Worm (Caenorhabditis elegans) whole organism, young adult: ENCODE data around the gene pat-9.

ENCODE experiments used
- B0261.1 ChIP-seq: sonication (generic microtip); optimal IDR thresholded peaks from 2 replicates; lab custom pipeline; 2016; ENCODE audit warnings: mild to moderate bottlenecking, missing genetic modification characterization, moderate library complexity, missing compliant biosample characterization
- B0336.3 ChIP-seq: fragments of 200-800 bp; sonication (Bioruptor generic); IDR thresholded peaks from 2 replicates; pipeline ENCODE4 v1.3.6; 2022; ENCODE audit warnings: missing genetic modification characterization, missing compliant biosample characterization
- D2030.7 ChIP-seq: fragments of 200-800 bp; sonication (Bioruptor generic); IDR thresholded peaks from 2 replicates; pipeline ENCODE4 v1.3.6; 2022; ENCODE audit warnings: missing genetic modification reagents, missing genetic modification characterization, missing compliant biosample characterization
- F23B12.7 ChIP-seq: sonication (generic microtip); optimal IDR thresholded peaks from 2 replicates; lab custom pipeline; 2017; ENCODE audit warnings: missing genetic modification characterization, mild to moderate bottlenecking, missing compliant biosample characterization, antibody characterized with exemption, moderate library complexity; ENCODE audit not compliant: insufficient read depth
- K12H6.12 ChIP-seq: fragments of 200-800 bp; sonication (Bioruptor generic); optimal IDR thresholded peaks from 2 replicates; lab custom pipeline; 2018; ENCODE audit warnings: mild to moderate bottlenecking, missing genetic modification characterization, missing compliant biosample characterization
- T07F8.4 ChIP-seq: sonication (generic microtip); optimal IDR thresholded peaks from 2 replicates; lab custom pipeline; 2016; ENCODE audit warnings: mild to moderate bottlenecking, missing genetic modification characterization, moderate library complexity, missing compliant biosample characterization
- Y56A3A.18 ChIP-seq: fragments of 200-800 bp; sonication (Bioruptor generic); IDR thresholded peaks from 2 replicates; pipeline ENCODE4 v1.3.6; 2022; ENCODE audit warnings: missing genetic modification reagents, missing genetic modification characterization, missing compliant biosample characterization
- Y67H2A.10 ChIP-seq: fragments of 200-800 bp; sonication (Bioruptor generic); conservative IDR thresholded peaks from 2 replicates; pipeline ENCODE4 v1.3.6; 2022; ENCODE audit warnings: missing genetic modification reagents, missing genetic modification characterization, missing compliant biosample characterization
- ZK185.1 ChIP-seq: sonication (generic microtip); optimal IDR thresholded peaks from 2 replicates; lab custom pipeline; 2016; ENCODE audit warnings: mild to moderate bottlenecking, missing genetic modification characterization, missing compliant biosample characterization; ENCODE audit not compliant: poor library complexity, severe bottlenecking
- athp-1 ChIP-seq: sonication (generic microtip); optimal IDR thresholded peaks from 2 replicates; lab custom pipeline; 2017; ENCODE audit warnings: mild to moderate bottlenecking, missing genetic modification characterization, missing compliant biosample characterization
- bed-1 ChIP-seq: fragments of 200-800 bp; sonication (Bioruptor generic); IDR thresholded peaks from 2 replicates; pipeline ENCODE4 v1.3.6; 2022; ENCODE audit warnings: missing genetic modification reagents, missing genetic modification characterization, missing compliant biosample characterization
- die-1 ChIP-seq: sonication (generic microtip); optimal IDR thresholded peaks from 2 replicates; lab custom pipeline; 2016; ENCODE audit warnings: missing genotype, mild to moderate bottlenecking, missing genetic modification characterization, missing compliant biosample characterization
- dpl-1 ChIP-seq: fragments of 150-350 bp; optimal IDR thresholded peaks from 2 replicates; lab custom pipeline; 2014; ENCODE audit warnings: missing biosample characterization, missing genetic modification reagents, missing genetic modification characterization
- him-1 ChIP-seq: sonication (generic microtip); optimal IDR thresholded peaks from 2 replicates; lab custom pipeline; 2016; ENCODE audit warnings: missing genotype, missing genetic modification reagents, missing genetic modification characterization, missing compliant biosample characterization
- hmg-1.2 ChIP-seq: fragments of 200-800 bp; sonication (Bioruptor generic); IDR thresholded peaks from 2 replicates; pipeline ENCODE4 v1.3.6; 2022; ENCODE audit warnings: missing genetic modification reagents, missing genetic modification characterization, missing compliant biosample characterization
- hsf-1 ChIP-seq: fragments of 200-800 bp; sonication (Bioruptor generic); IDR thresholded peaks from 2 replicates; pipeline ENCODE4 v1.3.6; 2022; ENCODE audit warnings: missing genetic modification reagents, missing genetic modification characterization, missing compliant biosample characterization
- lin-26 ChIP-seq: fragments of 200-800 bp; sonication (Bioruptor generic); IDR thresholded peaks from 2 replicates; pipeline ENCODE4 v1.3.6; 2022; ENCODE audit warnings: missing genetic modification reagents, missing genetic modification characterization, missing compliant biosample characterization
- lin-35 ChIP-seq, 3 experiments: fragments of 150-350 bp in 2 of 3; sonication (generic microtip) in 1 of 3; optimal IDR thresholded peaks; 2 replicates each; lab custom pipeline; 2014 to 2018; ENCODE audit warnings: missing biosample characterization in 3 of 3, missing genetic modification characterization in 3 of 3, missing genetic modification reagents in 3 of 3
- lin-40 ChIP-seq: sonication (generic microtip); optimal IDR thresholded peaks from 2 replicates; lab custom pipeline; 2016; ENCODE audit warnings: missing genetic modification characterization, mild to moderate bottlenecking, missing compliant biosample characterization, missing genotype, missing genetic modification reagents
- madf-10 ChIP-seq: sonication (generic microtip); optimal IDR thresholded peaks from 2 replicates; lab custom pipeline; 2016; ENCODE audit warnings: mild to moderate bottlenecking, missing genetic modification characterization, missing compliant biosample characterization
- mes-4 ChIP-seq: sonication (generic microtip); optimal IDR thresholded peaks from 2 replicates; lab custom pipeline; 2016; ENCODE audit warnings: missing genotype, missing genetic modification characterization, missing compliant biosample characterization
- nfyb-1 ChIP-seq: fragments of 200-800 bp; sonication (Bioruptor generic); IDR thresholded peaks from 2 replicates; pipeline ENCODE4 v1.3.6; 2022; ENCODE audit warnings: missing genetic modification reagents, missing genetic modification characterization, missing compliant biosample characterization
- nhr-80 ChIP-seq: sonication (generic microtip); optimal IDR thresholded peaks from 2 replicates; lab custom pipeline; 2016; ENCODE audit warnings: missing genetic modification characterization, missing compliant biosample characterization
- nhr-90 ChIP-seq: sonication (generic microtip); optimal IDR thresholded peaks from 2 replicates; lab custom pipeline; 2016; ENCODE audit warnings: missing genotype, mild to moderate bottlenecking, missing genetic modification characterization, missing compliant biosample characterization
- rcor-1 ChIP-seq: fragments of 200-800 bp; sonication (Bioruptor generic); IDR thresholded peaks from 2 replicates; pipeline ENCODE4 v1.3.6; 2022; ENCODE audit warnings: missing genetic modification reagents, missing genetic modification characterization, missing compliant biosample characterization
- rec-8 ChIP-seq, 2 experiments: sonication (generic microtip); optimal IDR thresholded peaks; 2 replicates each; lab custom pipeline; 2016; ENCODE audit warnings: mild to moderate bottlenecking in 2 of 2, missing genetic modification characterization in 2 of 2, missing genetic modification reagents in 2 of 2, missing genotype in 2 of 2, missing biosample characterization in 1 of 2, missing compliant biosample characterization in 1 of 2, moderate library complexity in 1 of 2
- rpc-1 ChIP-seq, 2 experiments: fragments of 150-350 bp in 1 of 2; sonication (generic microtip) in 1 of 2; optimal IDR thresholded peaks; 2 replicates each; lab custom pipeline; 2014 to 2018; ENCODE audit warnings: missing biosample characterization in 1 of 2, missing genetic modification characterization in 1 of 2, missing genetic modification reagents in 1 of 2, missing genotype in 1 of 2
- snpc-1.1 ChIP-seq: sonication (generic microtip); optimal IDR thresholded peaks from 2 replicates; lab custom pipeline; 2017; ENCODE audit warnings: missing genetic modification characterization, mild to moderate bottlenecking, missing compliant biosample characterization, antibody characterized with exemption, moderate library complexity, missing genotype, missing genetic modification reagents; ENCODE audit not compliant: insufficient read depth
- snpc-3.4 ChIP-seq: sonication (generic microtip); optimal IDR thresholded peaks from 2 replicates; lab custom pipeline; 2017; ENCODE audit warnings: missing genetic modification characterization, mild to moderate bottlenecking, missing compliant biosample characterization, antibody characterized with exemption, moderate library complexity, missing genotype, missing genetic modification reagents
- snpc-4 ChIP-seq, 5 experiments: fragments of 150-350 bp in 1 of 5; sonication (generic microtip) in 4 of 5; optimal IDR thresholded peaks; 2 replicates each; lab custom pipeline; 2014 to 2018; ENCODE audit warnings: missing genetic modification characterization in 5 of 5, missing biosample characterization in 3 of 5, antibody characterized with exemption in 2 of 5, mild to moderate bottlenecking in 2 of 5, missing compliant biosample characterization in 2 of 5, missing genotype in 2 of 5, moderate library complexity in 2 of 5, missing genetic modification reagents in 1 of 5
- somi-1 ChIP-seq: fragments of 200-800 bp; sonication (Bioruptor generic); optimal IDR thresholded peaks from 2 replicates; lab custom pipeline; 2018; ENCODE audit warnings: mild to moderate bottlenecking, missing genetic modification characterization, missing compliant biosample characterization
- sptf-2 ChIP-seq: fragments of 200-800 bp; sonication (Bioruptor generic); optimal IDR thresholded peaks from 2 replicates; lab custom pipeline; 2018; ENCODE audit warnings: mild to moderate bottlenecking, missing genetic modification characterization, missing compliant biosample characterization
- tbp1 ChIP-seq: fragments of 200-800 bp; sonication (Bioruptor generic); optimal IDR thresholded peaks from 2 replicates; lab custom pipeline; 2018; ENCODE audit warnings: mild to moderate bottlenecking, missing genetic modification characterization, missing compliant biosample characterization
- ztf-18 ChIP-seq: sonication (generic microtip); optimal IDR thresholded peaks from 2 replicates; lab custom pipeline; 2016; ENCODE audit warnings: missing genotype, mild to moderate bottlenecking, missing genetic modification characterization, missing compliant biosample characterization
- ztf-25 ChIP-seq: fragments of 200-800 bp; sonication (Bioruptor generic); IDR thresholded peaks from 2 replicates; pipeline ENCODE4 v1.3.6; 2022; ENCODE audit warnings: missing genetic modification reagents, missing genetic modification characterization, missing compliant biosample characterization
- ztf-6 ChIP-seq: fragments of 200-800 bp; sonication (Bioruptor generic); IDR thresholded peaks from 2 replicates; pipeline ENCODE4 v1.3.6; 2022; ENCODE audit warnings: missing genetic modification reagents, missing genetic modification characterization, missing compliant biosample characterization

The pat-9 gene

DNA sequence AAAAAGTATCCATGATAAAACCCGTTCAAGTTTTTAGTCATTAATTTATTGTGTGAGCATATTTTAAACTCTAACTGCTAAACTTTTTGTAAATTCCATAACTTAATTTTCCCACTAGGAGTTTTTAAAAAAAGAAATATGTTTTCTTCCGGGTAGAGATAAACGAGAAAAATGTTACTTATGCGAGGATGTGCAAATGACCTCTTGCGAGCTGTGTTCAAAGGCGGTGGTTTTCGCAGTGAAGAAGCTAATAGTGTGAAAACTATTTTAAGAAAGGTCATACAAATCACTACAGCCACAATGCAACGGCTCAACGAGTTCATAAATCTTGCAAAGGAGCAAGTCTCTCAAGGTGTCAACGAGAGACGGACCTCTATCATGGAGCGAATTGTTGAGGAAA, 35.7 kb upstream of the pat-9 start, which contains the start of gene K05G3.1:
K05G3.1 (plus strand) TSS at position 301 of the 400 bp plus-strand sequence.
- TF ChIP-seq ztf-6 (GFP tag; lab: Robert Waterston, UW) (no peak), somi-1 (GFP tag; lab: Kevin White, UChicago) (no peak), B0336.3 (GFP tag; lab: Robert Waterston, UW) (no peak), K12H6.12 (tag; lab: Kevin White, UChicago) (no peak), athp-1 (tag; lab: Kevin White, UChicago) (no peak), T07F8.4 (tag; lab: Kevin White, UChicago) (no peak)

- peak; percentile 38 for TF ChIP-seq F23B12.7 (tag; lab: Kevin White, UChicago)
- TF ChIP-seq lin-35 (GFP tag; optimal IDR thresholded peaks at IDR 0.05; lab: Kevin White, UChicago), result no peak
- TF ChIP-seq hmg-1.2 (GFP tag; lab: Robert Waterston, UW), result peak; percentile 55
- TF ChIP-seq bed-1, result no peak
- TF ChIP-seq rcor-1 (GFP tag; lab: Robert Waterston, UW), result peak; percentile 30; the same call in 1 of the 2 replicates
- peak; percentile 33 for TF ChIP-seq snpc-1.1 (tag; lab: Kevin White, UChicago)
- no peak for TF ChIP-seq sptf-2 (GFP tag; lab: Kevin White, UChicago)
- peak; percentile 42 for TF ChIP-seq nhr-90
- peak; percentile 6 for TF ChIP-seq mes-4 (tag; lab: Kevin White, UChicago)
- TF ChIP-seq ztf-25 (GFP tag; lab: Robert Waterston, UW), result 0 out of 2 replicates have a peak, but pooled peaks have one; percentile 38
- TF ChIP-seq tbp1, result peak; percentile 92
- TF ChIP-seq dpl-1, result peak; percentile 5
- TF ChIP-seq ztf-18, result peak; percentile 45
- TF ChIP-seq rpc-1 (optimal IDR thresholded peaks at IDR 0.05; lab: Kevin White, UChicago), result peak; percentile 83
- peak; percentile 92 for TF ChIP-seq rpc-1 (tag; optimal IDR thresholded peaks at IDR 0.05; lab: Kevin White, UChicago)
- peak; percentile 85 for TF ChIP-seq snpc-3.4 (tag; lab: Kevin White, UChicago)
- TF ChIP-seq lin-40 (tag; lab: Kevin White, UChicago), result no peak
- peak; percentile 76 for TF ChIP-seq lin-26
- no peak for TF ChIP-seq Y67H2A.10
- peak; percentile 14 for TF ChIP-seq nhr-80
- TF ChIP-seq ZK185.1, result peak; percentile 48
- peak; percentile 10 for TF ChIP-seq madf-10 (tag; lab: Kevin White, UChicago)
- TF ChIP-seq snpc-4 (GFP tag; optimal IDR thresholded peaks at IDR 0.05; lab: Kevin White, UChicago), result peak; percentile 69
- TF ChIP-seq snpc-4 (tag; optimal IDR thresholded peaks at IDR 0.05; lab: Kevin White, UChicago), result peak in 2 of 4 experiments; percentile 32 to 70
- TF ChIP-seq B0261.1, result peak; percentile 74
- TF ChIP-seq die-1, result peak; percentile 67
- TF ChIP-seq rec-8 (tag; optimal IDR thresholded peaks at IDR 0.05; lab: Kevin White, UChicago), result peak in 1 of 2 experiments; percentile 5
- peak; percentile 71 for TF ChIP-seq D2030.7 (GFP tag; lab: Robert Waterston, UW)
- TF ChIP-seq nfyb-1 (GFP tag; lab: Robert Waterston, UW), result no peak
- peak; percentile 75 for TF ChIP-seq him-1 (tag; lab: Kevin White, UChicago)
- peak; percentile 43; the same call in 1 of the 2 replicates for TF ChIP-seq hsf-1 (GFP tag; lab: Robert Waterston, UW)
- peak; percentile 73 for TF ChIP-seq Y56A3A.18 (GFP tag; lab: Robert Waterston, UW)
Measured at ce11 chrX:16502997-16503396, 33.7 kb upstream of the pat-9 start.
